Worm (Caenorhabditis elegans) whole organism, L1 larva: ENCODE measurements around the gene odr-1.
A peak's percentile ranks its signal among the peaks of the same experiment; 100 is the strongest.

Experiments used
- aha-1 ChIP-seq: fragments of 150-350 bp; optimal IDR thresholded peaks from 2 replicates; lab custom pipeline; 2014; ENCODE audit warnings: missing biosample characterization, missing genetic modification characterization
- alr-1 ChIP-seq: fragments of 200-800 bp; sonication (Bioruptor generic); optimal IDR thresholded peaks from 2 replicates; lab custom pipeline; 2018; ENCODE audit warnings: borderline replicate concordance, mild to moderate bottlenecking, missing genetic modification characterization, missing compliant biosample characterization
- aly-2 ChIP-seq: fragments of 150-350 bp; optimal IDR thresholded peaks from 2 replicates; lab custom pipeline; 2014; ENCODE audit warnings: missing biosample characterization, missing genetic modification characterization
- ama-1 ChIP-seq: fragments of 150-350 bp; optimal IDR thresholded peaks from 2 replicates; lab custom pipeline; 2014
- ceh-8 ChIP-seq: fragments of 200-800 bp; sonication (Bioruptor generic); optimal IDR thresholded peaks from 2 replicates; lab custom pipeline; 2018; ENCODE audit warnings: mild to moderate bottlenecking, missing genetic modification characterization, moderate library complexity, missing compliant biosample characterization
- ceh-82 ChIP-seq, 3 experiments: fragments of 150-350 bp in 1 of 3; sonication (generic microtip) in 2 of 3; optimal IDR thresholded peaks; 2 replicates each; lab custom pipeline; 2014 to 2017; ENCODE audit warnings: missing biosample characterization in 3 of 3, missing genetic modification characterization in 3 of 3
- ces-1 ChIP-seq: fragments of 150-350 bp; optimal IDR thresholded peaks from 2 replicates; lab custom pipeline; 2014; ENCODE audit warnings: missing biosample characterization, missing genetic modification reagents, missing genetic modification characterization
- dpl-1 ChIP-seq, 3 experiments: fragments of 150-350 bp in 2 of 3; sonication (generic microtip) in 1 of 3; optimal IDR thresholded peaks; 2 replicates each; lab custom pipeline; 2014 to 2017; ENCODE audit warnings: missing biosample characterization in 3 of 3, missing genetic modification characterization in 3 of 3, missing genetic modification reagents in 3 of 3
- efl-1 ChIP-seq, 4 experiments: fragments of 150-350 bp; optimal IDR thresholded peaks in 3 of 4; peaks in 1 of 4; 1 replicate in 1 of 4; 2 replicates in 3 of 4; lab custom pipeline; 2014; ENCODE audit warnings: missing biosample characterization in 2 of 4, missing genetic modification characterization in 2 of 4, missing genetic modification reagents in 2 of 4
- elt-2 ChIP-seq: sonication (generic microtip); optimal IDR thresholded peaks from 2 replicates; lab custom pipeline; 2016; ENCODE audit warnings: missing genetic modification characterization, mild to moderate bottlenecking, inconsistent platforms, missing compliant biosample characterization, missing genetic modification reagents
- elt-3 ChIP-seq, 6 experiments: fragments of 150-350 bp in 1 of 6; sonication (generic microtip); optimal IDR thresholded peaks; 2 replicates each; lab custom pipeline; 2017 to 2018; ENCODE audit warnings: missing biosample characterization in 6 of 6, missing genetic modification characterization in 6 of 6, inconsistent platforms in 1 of 6
- fos-1 ChIP-seq: fragments of 150-350 bp; optimal IDR thresholded peaks from 2 replicates; lab custom pipeline; 2014; ENCODE audit warnings: missing biosample characterization, missing genetic modification characterization
- grh-1 ChIP-seq: fragments of 200-800 bp; sonication (Bioruptor generic); IDR thresholded peaks from 2 replicates; pipeline ENCODE4 v1.3.6; 2022; ENCODE audit warnings: missing genetic modification reagents, missing genetic modification characterization, missing compliant biosample characterization
- hlh-17 ChIP-seq: fragments of 200-800 bp; sonication (Bioruptor generic); optimal IDR thresholded peaks from 2 replicates; lab custom pipeline; 2018; ENCODE audit warnings: missing genetic modification characterization, mild to moderate bottlenecking, missing compliant biosample characterization, moderate library complexity, borderline replicate concordance
- hpl-2 ChIP-seq: fragments of 150-350 bp; optimal IDR thresholded peaks from 2 replicates; lab custom pipeline; 2014; ENCODE audit warnings: missing biosample characterization, missing genetic modification reagents, missing genetic modification characterization
- irx-1 ChIP-seq: sonication (generic microtip); optimal IDR thresholded peaks from 2 replicates; lab custom pipeline; 2016; ENCODE audit warnings: missing genetic modification characterization, missing compliant biosample characterization
- isw-1 ChIP-seq: fragments of 200-800 bp; sonication (Bioruptor generic); IDR thresholded peaks from 2 replicates; pipeline ENCODE4 v1.3.6; 2022; ENCODE audit warnings: missing genetic modification characterization, missing compliant biosample characterization
- jun-1 ChIP-seq: fragments of 150-350 bp; optimal IDR thresholded peaks from 2 replicates; lab custom pipeline; 2014; ENCODE audit warnings: missing biosample characterization, missing genetic modification reagents, missing genetic modification characterization
- lin-14 ChIP-seq: fragments of 200-800 bp; sonication (Bioruptor generic); optimal IDR thresholded peaks from 2 replicates; lab custom pipeline; 2018; ENCODE audit warnings: mild to moderate bottlenecking, missing genetic modification characterization, moderate library complexity, missing compliant biosample characterization
- lin-15B ChIP-seq: fragments of 150-350 bp; sonication (generic microtip); optimal IDR thresholded peaks from 3 replicates; lab custom pipeline; 2014; ENCODE audit warnings: missing biosample characterization, missing genetic modification characterization
- lin-39 ChIP-seq: fragments of 150-350 bp; optimal IDR thresholded peaks from 2 replicates; lab custom pipeline; 2014; ENCODE audit warnings: missing biosample characterization, missing genetic modification reagents, missing genetic modification characterization
- lir-3 ChIP-seq: sonication (generic microtip); optimal IDR thresholded peaks from 2 replicates; lab custom pipeline; 2016; ENCODE audit warnings: mild to moderate bottlenecking, missing genetic modification characterization, moderate library complexity, missing compliant biosample characterization; ENCODE audit not compliant: poor library complexity
- lsy-2 ChIP-seq, 2 experiments: fragments of 150-350 bp; optimal IDR thresholded peaks; 2 replicates each; lab custom pipeline; 2014; ENCODE audit warnings: missing biosample characterization in 2 of 2, missing genetic modification characterization in 2 of 2
- mef-2 ChIP-seq: fragments of 150-350 bp; optimal IDR thresholded peaks from 2 replicates; lab custom pipeline; 2014; ENCODE audit warnings: missing biosample characterization, missing genetic modification characterization
- mep-1 ChIP-seq: fragments of 150-350 bp; optimal IDR thresholded peaks from 2 replicates; lab custom pipeline; 2014; ENCODE audit warnings: missing biosample characterization, missing genetic modification characterization
- nhr-237 ChIP-seq: fragments of 150-350 bp; optimal IDR thresholded peaks from 2 replicates; lab custom pipeline; 2014; ENCODE audit warnings: missing biosample characterization, missing genetic modification characterization
- nhr-47 ChIP-seq: sonication (generic microtip); optimal IDR thresholded peaks from 2 replicates; lab custom pipeline; 2016; ENCODE audit warnings: mild to moderate bottlenecking, missing genetic modification characterization, moderate library complexity, missing compliant biosample characterization
- nhr-77 ChIP-seq: fragments of 150-350 bp; optimal IDR thresholded peaks from 2 replicates; lab custom pipeline; 2014; ENCODE audit warnings: missing biosample characterization, missing genetic modification characterization
- nhr-84 ChIP-seq: sonication (generic microtip); optimal IDR thresholded peaks from 2 replicates; lab custom pipeline; 2017; ENCODE audit warnings: missing biosample characterization, missing genetic modification characterization
- nhr-85 ChIP-seq: sonication (generic microtip); peaks from one replicate; lab custom pipeline; 2016; ENCODE audit warnings: missing genetic modification characterization, inconsistent platforms, missing compliant biosample characterization
- pax-3 ChIP-seq: fragments of 200-800 bp; sonication (Bioruptor generic); optimal IDR thresholded peaks from 2 replicates; lab custom pipeline; 2018; ENCODE audit warnings: mild to moderate bottlenecking, missing genetic modification characterization, moderate library complexity, missing compliant biosample characterization
- pqm-1 ChIP-seq: sonication (generic microtip); optimal IDR thresholded peaks from 3 replicates; lab custom pipeline; 2017; ENCODE audit warnings: missing biosample characterization, missing genetic modification characterization
- skn-1 ChIP-seq: fragments of 150-350 bp; optimal IDR thresholded peaks from 2 replicates; lab custom pipeline; 2014; ENCODE audit warnings: missing biosample characterization, missing genetic modification characterization
- snpc-4 ChIP-seq: fragments of 150-350 bp; optimal IDR thresholded peaks from 2 replicates; lab custom pipeline; 2014; ENCODE audit warnings: missing biosample characterization, missing genetic modification characterization
- snu-23 ChIP-seq: sonication (generic microtip); optimal IDR thresholded peaks from 2 replicates; lab custom pipeline; 2016; ENCODE audit warnings: missing genetic modification characterization, missing compliant biosample characterization
- sptf-1 ChIP-seq: fragments of 150-350 bp; optimal IDR thresholded peaks from 2 replicates; lab custom pipeline; 2014; ENCODE audit warnings: missing biosample characterization, missing genetic modification characterization
- swsn-7 ChIP-seq: sonication (generic microtip); optimal IDR thresholded peaks from 2 replicates; lab custom pipeline; 2016; ENCODE audit warnings: missing genetic modification characterization, missing compliant biosample characterization
- unc-130 ChIP-seq: fragments of 150-350 bp; optimal IDR thresholded peaks from 2 replicates; lab custom pipeline; 2017; ENCODE audit warnings: missing biosample characterization, missing genetic modification characterization, inconsistent platforms
- xbp-1 ChIP-seq: sonication (generic microtip); optimal IDR thresholded peaks from 2 replicates; lab custom pipeline; 2016; ENCODE audit warnings: missing genetic modification characterization, missing compliant biosample characterization
- zag-1 ChIP-seq: fragments of 150-350 bp; optimal IDR thresholded peaks from 2 replicates; lab custom pipeline; 2014; ENCODE audit warnings: missing biosample characterization, missing genetic modification characterization
- ztf-11 ChIP-seq, 2 experiments: sonication (generic microtip); optimal IDR thresholded peaks; 2 replicates each; lab custom pipeline; 2016 to 2017; ENCODE audit warnings: missing genetic modification characterization in 2 of 2, missing biosample characterization in 1 of 2, missing compliant biosample characterization in 1 of 2

The odr-1 gene

ce11 chrX:13536759-13537158, 14.0 kb downstream of the odr-1 start, which contains the start of gene R01E6.5:
Gene R01E6.5, plus strand, starts transcription at chrX:13537059.
- no peak for TF ChIP-seq elt-3 (tag; optimal IDR thresholded peaks at IDR 0.05; lab: Kevin White, UChicago)
- no peak for TF ChIP-seq nhr-85 (tag; lab: Kevin White, UChicago)
- no peak for TF ChIP-seq lin-14 (GFP tag; lab: Kevin White, UChicago)
- TF ChIP-seq fos-1: no peak
- no peak for TF ChIP-seq nhr-84
- no peak for TF ChIP-seq elt-2 (tag; lab: Kevin White, UChicago)
- TF ChIP-seq, all 84 proteins: peak for 0

- TF ChIP-seq lir-3 (no peak), ama-1 (lab: Kevin White, UChicago) (no peak), lin-14 (GFP tag; lab: Kevin White, UChicago) (peak; percentile 72), xbp-1 (tag; lab: Kevin White, UChicago) (no peak), fos-1 (no peak), ceh-82 (tag; optimal IDR thresholded peaks at IDR 0.05; lab: Kevin White, UChicago) (peak in 1 of 3 experiments; percentile 10), jun-1 (tag; lab: Kevin White, UChicago) (no peak)
- TF ChIP-seq, all 84 proteins: peak for 2
These were observed 18.1 kb downstream of the odr-1 start, which contains the start of gene acr-12 for ce11 chrX:13532424-13533309. Gene acr-12, plus strand, starts transcription at chrX:13532853.

DNA sequence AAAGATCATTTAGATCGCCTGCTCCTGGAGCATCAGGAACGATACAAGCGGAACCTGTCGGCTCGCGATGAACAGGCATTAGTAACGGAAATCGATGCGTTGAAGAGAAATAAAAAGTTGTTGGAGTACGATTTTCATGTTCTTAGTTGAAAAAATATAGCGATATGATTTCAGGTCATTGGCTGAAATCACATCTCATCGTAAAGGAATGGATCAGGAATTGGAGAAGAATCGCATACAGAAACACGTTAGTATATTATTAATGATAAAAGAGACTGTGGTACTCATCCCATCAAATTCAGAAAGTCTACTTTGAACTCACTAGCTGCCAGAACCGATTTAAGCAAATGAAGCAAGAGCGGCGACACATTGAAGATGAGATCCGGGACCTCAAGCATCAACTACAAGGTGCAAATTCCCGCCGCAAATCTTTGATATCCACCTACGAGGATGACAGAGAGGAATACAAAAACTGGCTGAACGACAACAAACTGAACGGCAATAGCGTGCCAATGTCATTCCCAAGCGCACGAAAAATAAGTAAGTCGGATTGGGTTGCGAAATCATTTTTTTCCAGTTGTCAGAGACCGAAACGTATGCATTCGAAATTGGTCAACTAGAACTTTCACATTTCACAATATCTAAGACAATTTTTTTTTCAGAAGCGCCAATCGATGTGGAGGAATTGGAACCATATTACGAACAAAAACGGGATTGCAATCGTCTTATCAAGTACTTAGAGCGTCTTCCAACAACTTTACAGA, 20.6 kb downstream of the odr-1 start:
- TF ChIP-seq skn-1 (tag; lab: Kevin White, UChicago) (peak; percentile 4), hlh-17 (GFP tag; lab: Kevin White, UChicago) (no peak), elt-3 (tag; optimal IDR thresholded peaks at IDR 0.05; lab: Kevin White, UChicago) (no peak)

ce11 chrX:13528630-13529138, 22.1 kb downstream of the odr-1 start, which contains the start of gene F18H3.4:
Gene F18H3.4, plus strand, starts transcription at chrX:13529088.
- TF ChIP-seq ceh-82 (tag; optimal IDR thresholded peaks at IDR 0.05; lab: Kevin White, UChicago) (peak in 1 of 3 experiments; percentile 30), nhr-47 (peak; percentile 31), mep-1 (tag; lab: Kevin White, UChicago) (peak; percentile 2), nhr-237 (tag; lab: Kevin White, UChicago) (no peak), aha-1 (tag; lab: Kevin White, UChicago) (no peak), sptf-1 (tag; lab: Kevin White, UChicago) (no peak), irx-1 (no peak), lin-14 (GFP tag; lab: Kevin White, UChicago) (peak; percentile 57), pqm-1 (tag; lab: Kevin White, UChicago) (no peak), swsn-7 (tag; lab: Kevin White, UChicago) (no peak), grh-1 (GFP tag; lab: Robert Waterston, UW) (no peak), skn-1 (tag; lab: Kevin White, UChicago) (peak; percentile 3), aly-2 (tag; lab: Kevin White, UChicago) (no peak), elt-3 (tag; optimal IDR thresholded peaks at IDR 0.05; lab: Kevin White, UChicago) (peak in 4 of 6 experiments; percentile 36 to 75 (median 55)), hpl-2 (GFP tag; lab: Kevin White, UChicago) (no peak), mef-2 (tag; lab: Kevin White, UChicago) (no peak), dpl-1 (GFP tag; optimal IDR thresholded peaks at IDR 0.05; lab: Kevin White, UChicago) (peak; percentile 19 to 42 (median 23)), ztf-11 (tag; optimal IDR thresholded peaks at IDR 0.05; lab: Kevin White, UChicago) (no peak), lsy-2 (tag; optimal IDR thresholded peaks at IDR 0.05; lab: Kevin White, UChicago) (peak in 1 of 2 experiments; percentile 41), unc-130 (no peak), alr-1 (tag; lab: Kevin White, UChicago) (no peak), fos-1 (peak; percentile 57), isw-1 (GFP tag; lab: Robert Waterston, UW) (no peak), ces-1 (GFP tag; lab: Kevin White, UChicago) (no peak), lin-15B (tag; lab: Kevin White, UChicago) (no peak), zag-1 (tag; lab: Kevin White, UChicago) (no peak), efl-1 (optimal IDR thresholded peaks at IDR 0.05; lab: Kevin White, UChicago) (peak in 1 of 2 experiments; percentile 5), efl-1 (GFP tag; optimal IDR thresholded peaks at IDR 0.05 in 1 of 2; lab: Kevin White, UChicago) (peak in 1 of 2 experiments; percentile 89), nhr-85 (tag; lab: Kevin White, UChicago) (peak; percentile 81), snpc-4 (tag; lab: Kevin White, UChicago) (no peak), lin-39 (tag; lab: Kevin White, UChicago) (no peak), snu-23 (peak; percentile 47), ceh-8 (GFP tag; lab: Kevin White, UChicago) (no peak), nhr-77 (peak; percentile 36), pax-3 (no peak)
